Fruit fly (Drosophila melanogaster) whole organism, embryonic: ENCODE data around the gene CG8149.

Source experiments
- ATbp ChIP-seq: fragments of 200-800 bp; sonication (Bioruptor generic); optimal IDR thresholded peaks from 2 replicates; lab custom pipeline; 2017; ENCODE audit warnings: missing biosample characterization, mild to moderate bottlenecking, missing genetic modification characterization, missing genetic modification reagents
- BEAF-32 ChIP-seq: fragments of 200-800 bp; sonication (Bioruptor generic); optimal IDR thresholded peaks from 3 replicates; lab custom pipeline; 2017; ENCODE audit warnings: missing biosample characterization, missing genetic modification characterization, mild to moderate bottlenecking, moderate library complexity, missing genetic modification reagents
- Bdp1 ChIP-seq: fragments of 200-800 bp; sonication (Bioruptor generic); optimal IDR thresholded peaks from 3 replicates; lab custom pipeline; 2016; ENCODE audit warnings: missing biosample characterization, missing genetic modification characterization
- CG10979 ChIP-seq: fragments of 200-800 bp; sonication (Bioruptor generic); optimal IDR thresholded peaks from 2 replicates; lab custom pipeline; 2018; ENCODE audit warnings: missing biosample characterization, mild to moderate bottlenecking, missing genetic modification characterization, moderate library complexity
- CG11093 ChIP-seq: fragments of 200-800 bp; sonication (Bioruptor generic); IDR thresholded peaks from 3 replicates; pipeline ENCODE4 v1.3.6; 2022; ENCODE audit warnings: missing biosample characterization, missing genetic modification characterization
- CG11247 ChIP-seq: fragments of 200-800 bp; sonication (Bioruptor generic); IDR thresholded peaks from 2 replicates; pipeline ENCODE4 v1.3.6; 2022; ENCODE audit warnings: missing biosample characterization, missing genetic modification characterization
- CG11560 ChIP-seq: fragments of 200-800 bp; sonication (Bioruptor generic); IDR thresholded peaks from 3 replicates; pipeline ENCODE4 v1.3.6; 2022; ENCODE audit warnings: missing biosample characterization, missing genetic modification characterization
- CG15514 ChIP-seq: fragments of 200-800 bp; sonication (Bioruptor generic); optimal IDR thresholded peaks from 3 replicates; lab custom pipeline; 2017; ENCODE audit warnings: missing biosample characterization, missing genetic modification characterization, mild to moderate bottlenecking, moderate library complexity, missing genetic modification reagents
- CG16863 ChIP-seq: fragments of 200-800 bp; sonication (Bioruptor generic); optimal IDR thresholded peaks from 3 replicates; lab custom pipeline; 2016; ENCODE audit warnings: missing biosample characterization, missing genetic modification characterization
- CG18262 ChIP-seq: fragments of 200-800 bp; optimal IDR thresholded peaks from 3 replicates; lab custom pipeline; 2019; ENCODE audit warnings: missing biosample characterization, mild to moderate bottlenecking, missing genetic modification characterization, moderate library complexity
- CG18599 ChIP-seq: fragments of 200-800 bp; sonication (Bioruptor generic); optimal IDR thresholded peaks from 3 replicates; lab custom pipeline; 2017; ENCODE audit warnings: missing biosample characterization, missing genetic modification characterization, mild to moderate bottlenecking, moderate library complexity, missing genetic modification reagents
- CG30403 ChIP-seq: fragments of 200-800 bp; sonication (Bioruptor generic); optimal IDR thresholded peaks from 3 replicates; lab custom pipeline; 2016; ENCODE audit warnings: missing biosample characterization, missing genetic modification characterization
- CG34224 ChIP-seq: fragments of 200-800 bp; sonication (Bioruptor generic); IDR thresholded peaks from 3 replicates; pipeline ENCODE4 v1.3.6; 2022; ENCODE audit warnings: missing biosample characterization, missing genetic modification characterization; ENCODE audit not compliant: partially characterized antibody
- CG3838 ChIP-seq: fragments of 200-800 bp; sonication (Bioruptor generic); optimal IDR thresholded peaks from 3 replicates; lab custom pipeline; 2016; ENCODE audit warnings: missing biosample characterization, missing genetic modification characterization
- CG4854 ChIP-seq: fragments of 200-800 bp; sonication (Bioruptor generic); optimal IDR thresholded peaks from 2 replicates; lab custom pipeline; 2016; ENCODE audit warnings: missing biosample characterization, missing genetic modification characterization, inconsistent platforms
- CG7839 ChIP-seq: fragments of 200-800 bp; sonication (Bioruptor generic); optimal IDR thresholded peaks from 3 replicates; lab custom pipeline; 2018; ENCODE audit warnings: missing biosample characterization, mild to moderate bottlenecking, missing genetic modification characterization, moderate library complexity
- CG8089 ChIP-seq: fragments of 200-800 bp; sonication (Bioruptor generic); optimal IDR thresholded peaks from 3 replicates; lab custom pipeline; 2016; ENCODE audit warnings: missing biosample characterization, missing genetic modification characterization
- CG8281 ChIP-seq: fragments of 200-800 bp; sonication (Bioruptor generic); optimal IDR thresholded peaks from 2 replicates; lab custom pipeline; 2018; ENCODE audit warnings: missing biosample characterization, mild to moderate bottlenecking, missing genetic modification characterization, moderate library complexity
- CG8924 ChIP-seq: fragments of 200-800 bp; optimal IDR thresholded peaks from 3 replicates; lab custom pipeline; 2019; ENCODE audit warnings: missing biosample characterization, mild to moderate bottlenecking, missing genetic modification characterization, moderate library complexity
- D19A ChIP-seq: fragments of 200-800 bp; optimal IDR thresholded peaks from 3 replicates; lab custom pipeline; 2019; ENCODE audit warnings: missing biosample characterization, mild to moderate bottlenecking, missing genetic modification characterization, moderate library complexity
- Doc3 ChIP-seq: fragments of 200-800 bp; sonication (Bioruptor generic); IDR thresholded peaks from 3 replicates; pipeline ENCODE4 v1.3.6; 2022; ENCODE audit warnings: missing biosample characterization, missing genetic modification characterization; ENCODE audit not compliant: partially characterized antibody
- E2f2 ChIP-seq: fragments of 200-800 bp; sonication (Bioruptor generic); IDR thresholded peaks from 2 replicates; pipeline ENCODE4 v1.3.6; 2022; ENCODE audit warnings: missing biosample characterization, missing genetic modification characterization
- Fer2 ChIP-seq: fragments of 200-800 bp; sonication (Bioruptor generic); optimal IDR thresholded peaks from 2 replicates; lab custom pipeline; 2018; ENCODE audit warnings: missing biosample characterization, mild to moderate bottlenecking, missing genetic modification characterization, moderate library complexity
- H2.0 ChIP-seq: fragments of 200-800 bp; sonication (Bioruptor generic); IDR thresholded peaks from 2 replicates; pipeline ENCODE4 v1.3.6; 2022; ENCODE audit warnings: missing biosample characterization, missing genetic modification characterization
- Lim3 ChIP-seq: fragments of 200-800 bp; sonication (Bioruptor generic); IDR thresholded peaks from 2 replicates; pipeline ENCODE4 v1.3.6; 2022; ENCODE audit warnings: missing biosample characterization, missing genetic modification characterization
- Mad ChIP-seq: fragments of 200-800 bp; sonication (Bioruptor generic); optimal IDR thresholded peaks from 2 replicates; lab custom pipeline; 2016; ENCODE audit warnings: missing biosample characterization, missing genetic modification characterization
- Neu2 ChIP-seq: fragments of 200-800 bp; sonication (Bioruptor generic); optimal IDR thresholded peaks from 3 replicates; lab custom pipeline; 2016; ENCODE audit warnings: missing biosample characterization, missing genetic modification characterization, borderline replicate concordance
- Nf-YA ChIP-seq: fragments of 200-800 bp; sonication (Bioruptor generic); IDR thresholded peaks from 2 replicates; pipeline ENCODE4 v1.3.6; 2022; ENCODE audit warnings: missing biosample characterization, missing genetic modification characterization
- Oaz ChIP-seq: fragments of 200-800 bp; sonication (Bioruptor generic); IDR thresholded peaks from 2 replicates; pipeline ENCODE4 v1.3.6; 2022; ENCODE audit warnings: missing biosample characterization, missing genetic modification characterization
- Rx ChIP-seq: fragments of 200-800 bp; sonication (Bioruptor generic); IDR thresholded peaks from 2 replicates; pipeline ENCODE4 v1.3.6; 2022; ENCODE audit warnings: missing biosample characterization, missing genetic modification characterization
- Stat92E ChIP-seq, 3 experiments: fragments of >200 bp in 2 of 3; fragments of 200-800 bp in 1 of 3; sonication (Bioruptor generic) in 1 of 3; optimal IDR thresholded peaks; 2 replicates each; lab custom pipeline; 2017 to 2019; ENCODE audit warnings: missing biosample characterization in 3 of 3, missing genetic modification characterization in 3 of 3, mild to moderate bottlenecking in 1 of 3, moderate library complexity in 1 of 3
- aop ChIP-seq: fragments of 200-800 bp; sonication (Bioruptor generic); IDR thresholded peaks from 2 replicates; pipeline ENCODE4 v1.3.6; 2022; ENCODE audit warnings: missing biosample characterization, missing genetic modification characterization
- cas ChIP-seq: fragments of 200-800 bp; sonication (Bioruptor generic); IDR thresholded peaks from 2 replicates; pipeline ENCODE4 v1.3.6; 2022; ENCODE audit warnings: missing biosample characterization, missing genetic modification characterization
- emc ChIP-seq: fragments of 200-800 bp; sonication (Bioruptor generic); optimal IDR thresholded peaks from 2 replicates; lab custom pipeline; 2016; ENCODE audit warnings: missing biosample characterization, missing genetic modification characterization
- ems ChIP-seq: fragments of 200-800 bp; sonication (Bioruptor generic); optimal IDR thresholded peaks from 3 replicates; lab custom pipeline; 2016; ENCODE audit warnings: missing biosample characterization, missing genetic modification characterization
- ftz-f1 ChIP-seq: fragments of 200-800 bp; sonication (Bioruptor generic); optimal IDR thresholded peaks from 2 replicates; lab custom pipeline; 2016; ENCODE audit warnings: missing biosample characterization, missing genetic modification characterization
- gce ChIP-seq: fragments of 200-800 bp; sonication (Bioruptor generic); IDR thresholded peaks from 3 replicates; pipeline ENCODE4 v1.3.6; 2022; ENCODE audit warnings: missing biosample characterization, missing genetic modification characterization
- gro ChIP-seq: fragments of 200-800 bp; sonication (Bioruptor generic); optimal IDR thresholded peaks from 2 replicates; lab custom pipeline; 2016; ENCODE audit warnings: missing biosample characterization, missing genetic modification characterization
- insv ChIP-seq, 2 experiments: fragments of 200-800 bp; sonication (Bioruptor generic); optimal IDR thresholded peaks; 3 replicates each; lab custom pipeline; 2016 to 2018; ENCODE audit warnings: missing biosample characterization in 2 of 2, missing genetic modification characterization in 2 of 2
- p53 ChIP-seq: fragments of 200-800 bp; sonication (Bioruptor generic); optimal IDR thresholded peaks from 2 replicates; lab custom pipeline; 2016; ENCODE audit warnings: missing biosample characterization, missing genetic modification characterization
- pan ChIP-seq, 4 experiments: fragments of >200 bp in 3 of 4; fragments of 200-800 bp in 1 of 4; sonication (Bioruptor generic) in 1 of 4; optimal IDR thresholded peaks in 3 of 4; IDR thresholded peaks in 1 of 4; 2 replicates each; pipeline versions ENCODE4 v1.3.6 to Lab custom; 2017 to 2022; ENCODE audit warnings: missing biosample characterization in 2 of 4, missing genetic modification characterization in 2 of 4, mixed read lengths in 1 of 4
- peb ChIP-seq: fragments of 200-800 bp; sonication (Bioruptor generic); IDR thresholded peaks from 2 replicates; pipeline ENCODE4 v1.3.6; 2022; ENCODE audit warnings: missing biosample characterization, missing genetic modification characterization
- prd ChIP-seq, 3 experiments: fragments of >200 bp in 2 of 3; fragments of 200-800 bp in 1 of 3; sonication (Bioruptor generic) in 1 of 3; optimal IDR thresholded peaks in 2 of 3; IDR thresholded peaks in 1 of 3; 2 replicates in 2 of 3; 3 replicates in 1 of 3; pipeline versions ENCODE4 v1.3.6 to Lab custom; 2017 to 2022; ENCODE audit warnings: missing biosample characterization in 1 of 3, missing genetic modification characterization in 1 of 3
- pros ChIP-seq: fragments of 200-800 bp; sonication (Bioruptor generic); optimal IDR thresholded peaks from 3 replicates; lab custom pipeline; 2019; ENCODE audit warnings: missing biosample characterization, mild to moderate bottlenecking, missing genetic modification characterization, moderate library complexity
- slp2 ChIP-seq: fragments of 200-800 bp; sonication (Bioruptor generic); optimal IDR thresholded peaks from 2 replicates; lab custom pipeline; 2016; ENCODE audit warnings: missing biosample characterization, missing genetic modification characterization
- sqz ChIP-seq: fragments of 200-800 bp; sonication (Bioruptor generic); optimal IDR thresholded peaks from 3 replicates; lab custom pipeline; 2018; ENCODE audit warnings: missing biosample characterization, mild to moderate bottlenecking, missing genetic modification characterization
- ttk ChIP-seq: fragments of 200-800 bp; sonication (Bioruptor generic); IDR thresholded peaks from 2 replicates; pipeline ENCODE4 v2.1.2; 2022; ENCODE audit warnings: missing biosample characterization, missing genetic modification characterization
- unpg ChIP-seq: fragments of 200-800 bp; sonication (Bioruptor generic); optimal IDR thresholded peaks from 3 replicates; lab custom pipeline; 2018; ENCODE audit warnings: missing biosample characterization, mild to moderate bottlenecking, missing genetic modification characterization, moderate library complexity
- vfl ChIP-seq: fragments of 200-800 bp; sonication (Bioruptor generic); optimal IDR thresholded peaks from 2 replicates; lab custom pipeline; 2016; ENCODE audit warnings: missing biosample characterization, missing genetic modification characterization

CG8149 gene

DNA sequence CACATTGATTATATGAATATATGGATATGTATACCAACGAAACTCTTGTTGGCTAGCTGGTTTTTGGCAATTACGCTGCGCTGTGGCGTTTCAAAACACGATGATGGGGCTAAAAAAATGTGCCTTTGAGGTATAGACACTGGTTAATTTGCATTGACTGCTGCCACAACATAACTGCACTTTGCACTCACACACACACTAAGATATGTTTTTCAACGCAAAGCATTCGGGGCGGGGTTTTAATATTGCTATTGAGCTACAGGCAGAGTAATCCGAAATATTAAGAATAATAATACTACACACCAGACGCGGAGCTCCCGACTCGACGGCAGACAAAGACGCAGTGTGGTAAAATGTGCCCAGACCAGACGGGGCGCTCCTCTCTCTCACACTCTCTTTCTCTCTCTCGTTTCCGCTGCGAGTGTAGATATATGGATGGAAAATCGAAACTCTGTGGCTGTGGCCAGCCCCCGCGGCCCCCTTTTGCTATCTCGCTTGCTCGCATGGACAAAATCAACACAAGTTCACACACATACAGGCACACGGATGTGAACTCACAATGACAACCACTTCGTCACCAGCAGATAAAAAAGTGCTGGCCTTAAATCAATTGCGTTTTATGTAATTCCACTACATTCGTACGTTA lies 46.7 kb downstream of the CG8149 start (continued):
- TF ChIP-seq pan (optimal IDR thresholded peaks at IDR 0.05; lab: Kevin White, UChicago) (no peak), pan (GFP tag; optimal IDR thresholded peaks at IDR 0.05 in 1 of 2, IDR thresholded peaks at IDR 0.05 in 1 of 2) (no peak), CG11093 (GFP tag; lab: Robert Waterston, UW) (no peak), CG3838 (GFP tag; lab: Kevin White, UChicago) (no peak), H2.0 (GFP tag; lab: Robert Waterston, UW) (no peak), insv (GFP tag; optimal IDR thresholded peaks at IDR 0.05; lab: Kevin White, UChicago) (peak in 1 of 2 experiments; percentile 12), prd (optimal IDR thresholded peaks at IDR 0.05; lab: Kevin White, UChicago) (no peak), prd (GFP tag; IDR thresholded peaks at IDR 0.05; lab: Robert Waterston, UW) (no peak), Fer2 (no peak), Nf-YA (GFP tag; lab: Robert Waterston, UW) (no peak), CG7839 (tag; lab: Kevin White, UChicago) (no peak), pros (GFP tag; lab: Kevin White, UChicago) (peak; percentile 45), CG18262 (no peak), CG18599 (peak; percentile 82), cas (GFP tag; lab: Robert Waterston, UW) (no peak), CG30403 (GFP tag; lab: Kevin White, UChicago) (no peak), Lim3 (no peak), unpg (peak; percentile 16), ems (GFP tag; lab: Kevin White, UChicago) (no peak), sqz (GFP tag; lab: Kevin White, UChicago) (no peak), CG8924 (tag; lab: Kevin White, UChicago) (peak; percentile 53), BEAF-32 (GFP tag; lab: Kevin White, UChicago) (no peak), p53 (GFP tag; lab: Kevin White, UChicago) (no peak), Oaz (GFP tag; lab: Robert Waterston, UW) (no peak), slp2 (GFP tag; lab: Kevin White, UChicago) (no peak), emc (no peak), CG4854 (GFP tag; lab: Kevin White, UChicago) (no peak), peb (no peak), vfl (GFP tag; lab: Kevin White, UChicago) (no peak), CG16863 (GFP tag; lab: Kevin White, UChicago) (no peak), gce (GFP tag; lab: Robert Waterston, UW) (no peak), aop (GFP tag; lab: Robert Waterston, UW) (no peak), CG8089 (GFP tag; lab: Kevin White, UChicago) (peak; percentile 32), Stat92E (GFP tag; optimal IDR thresholded peaks at IDR 0.05; lab: Kevin White, UChicago) (no peak), Neu2 (no peak), CG10979 (tag; lab: Kevin White, UChicago) (no peak), ttk (GFP tag; lab: Robert Waterston, UW) (no peak), CG8281 (tag; lab: Kevin White, UChicago) (peak; percentile 11), Doc3 (GFP tag; lab: Robert Waterston, UW) (no peak), Rx (GFP tag; lab: Robert Waterston, UW) (no peak), ftz-f1 (GFP tag; lab: Kevin White, UChicago) (peak; percentile 97), D19A (tag; lab: Kevin White, UChicago) (peak; percentile 0), gro (peak; percentile 66), E2f2 (GFP tag; lab: Robert Waterston, UW) (no peak), Bdp1 (peak; percentile 27), CG11247 (GFP tag; lab: Robert Waterston, UW) (no peak), CG34224 (GFP tag; lab: Robert Waterston, UW) (no peak), Mad (GFP tag; lab: Kevin White, UChicago) (no peak), CG11560 (tag; lab: Robert Waterston, UW) (no peak), ATbp (peak; percentile 24), CG15514 (peak; percentile 72)
